Worm (Caenorhabditis elegans): ENCODE measurements around the gene srp-1.

ce11 chrV:803472-803871 lies 50.4 kb downstream of the srp-1 start:
- no peak for TF ChIP-seq klf-2 (GFP tag; conservative IDR thresholded peaks at IDR 0.05)
- no peak for TF ChIP-seq ztf-29 (GFP tag; IDR thresholded peaks at IDR 0.05)
- TF ChIP-seq ztf-23 (GFP tag; IDR thresholded peaks at IDR 0.05), result no peak
- no peak for TF ChIP-seq T22C8.4 (GFP tag; IDR thresholded peaks at IDR 0.05)
- no peak for TF ChIP-seq med-1 (GFP tag; optimal IDR thresholded peaks at IDR 0.05; ENCODE audit: insufficient read depth)
